Worm (Caenorhabditis elegans): Measurements from ENCODE around the gene nlp-19.

- TF ChIP-seq skn-1 (tag; optimal IDR thresholded peaks at IDR 0.05) (no peak), nhr-28 (tag; optimal IDR thresholded peaks at IDR 0.05) (no peak), efl-1 (optimal IDR thresholded peaks at IDR 0.05) (no peak), efl-1 (GFP tag; optimal IDR thresholded peaks at IDR 0.05 in 1 of 2) (peak in 1 of 2 experiments; percentile 24), C04F5.9 (tag; optimal IDR thresholded peaks at IDR 0.05) (no peak)
Measured at ce11 chrX:10971118-10971517, 12.6 kb downstream of the nlp-19 start.

Data from whole organism, L1 larva.